Fruit fly (Drosophila melanogaster) whole organism, embryonic: ENCODE data around the gene CG46301.

Experiments used
- CG11696 ChIP-seq: fragments of 200-800 bp; sonication (Bioruptor generic); IDR thresholded peaks from 2 replicates; pipeline ENCODE4 v1.3.6; 2022; ENCODE audit warnings: missing biosample characterization, missing genetic modification characterization
- CG11723 ChIP-seq: fragments of 200-800 bp; sonication (Bioruptor generic); optimal IDR thresholded peaks from 2 replicates; lab custom pipeline; 2017; ENCODE audit warnings: missing biosample characterization, mild to moderate bottlenecking, missing genetic modification characterization
- CG15269 ChIP-seq: fragments of 200-800 bp; sonication (Bioruptor generic); optimal IDR thresholded peaks from 2 replicates; lab custom pipeline; 2018; ENCODE audit warnings: missing biosample characterization, mild to moderate bottlenecking, missing genetic modification characterization, moderate library complexity
- CG16779 ChIP-seq: fragments of 200-800 bp; sonication (Bioruptor generic); IDR thresholded peaks from 2 replicates; pipeline ENCODE4 v1.3.6; 2022; ENCODE audit warnings: missing biosample characterization, missing genetic modification characterization
- CG17359 ChIP-seq: fragments of 200-800 bp; sonication (Bioruptor generic); optimal IDR thresholded peaks from 3 replicates; lab custom pipeline; 2018; ENCODE audit warnings: missing biosample characterization, mild to moderate bottlenecking, missing genetic modification characterization, moderate library complexity
- CG17912 ChIP-seq: fragments of 200-800 bp; sonication (Bioruptor generic); optimal IDR thresholded peaks from 2 replicates; lab custom pipeline; 2018; ENCODE audit warnings: missing biosample characterization, mild to moderate bottlenecking, missing genetic modification characterization
- CG18599 ChIP-seq: fragments of 200-800 bp; sonication (Bioruptor generic); optimal IDR thresholded peaks from 3 replicates; lab custom pipeline; 2017; ENCODE audit warnings: missing biosample characterization, missing genetic modification characterization, mild to moderate bottlenecking, moderate library complexity, missing genetic modification reagents
- CG2875 ChIP-seq: fragments of 200-800 bp; sonication (Bioruptor generic); optimal IDR thresholded peaks from 2 replicates; lab custom pipeline; 2017; ENCODE audit warnings: missing biosample characterization, mild to moderate bottlenecking, missing genetic modification characterization, missing genetic modification reagents
- CG30020 ChIP-seq: fragments of 200-800 bp; optimal IDR thresholded peaks from 2 replicates; lab custom pipeline; 2019; ENCODE audit warnings: missing biosample characterization, mild to moderate bottlenecking, missing genetic modification characterization, moderate library complexity
- CG34224 ChIP-seq: fragments of 200-800 bp; sonication (Bioruptor generic); IDR thresholded peaks from 3 replicates; pipeline ENCODE4 v1.3.6; 2022; ENCODE audit warnings: missing biosample characterization, missing genetic modification characterization; ENCODE audit not compliant: partially characterized antibody
- CG5245 ChIP-seq: fragments of 200-800 bp; sonication (Bioruptor generic); optimal IDR thresholded peaks from 3 replicates; lab custom pipeline; 2016; ENCODE audit warnings: missing biosample characterization, missing genetic modification characterization
- CG6175 ChIP-seq: fragments of 200-800 bp; sonication (Bioruptor generic); IDR thresholded peaks from 3 replicates; pipeline ENCODE4 v1.3.6; 2022; ENCODE audit warnings: missing biosample characterization, missing genetic modification characterization
- CG7271 ChIP-seq: fragments of 200-800 bp; sonication (Bioruptor generic); optimal IDR thresholded peaks from 2 replicates; lab custom pipeline; 2018; ENCODE audit warnings: missing biosample characterization, mild to moderate bottlenecking, missing genetic modification characterization, moderate library complexity
- CG7357 ChIP-seq: fragments of 200-800 bp; sonication (Bioruptor generic); IDR thresholded peaks from 3 replicates; pipeline ENCODE4 v1.3.6; 2022; ENCODE audit warnings: missing biosample characterization, missing genetic modification characterization
- Dip2 ChIP-seq: fragments of 200-800 bp; sonication (Bioruptor generic); IDR thresholded peaks from 2 replicates; pipeline ENCODE4 v1.3.6; 2022; ENCODE audit warnings: missing biosample characterization, missing genetic modification characterization
- Doc3 ChIP-seq: fragments of 200-800 bp; sonication (Bioruptor generic); IDR thresholded peaks from 3 replicates; pipeline ENCODE4 v1.3.6; 2022; ENCODE audit warnings: missing biosample characterization, missing genetic modification characterization; ENCODE audit not compliant: partially characterized antibody
- Ets97D ChIP-seq: fragments of 200-800 bp; sonication (Bioruptor generic); optimal IDR thresholded peaks from 3 replicates; lab custom pipeline; 2016; ENCODE audit warnings: missing biosample characterization, missing genetic modification characterization
- Fer2 ChIP-seq: fragments of 200-800 bp; sonication (Bioruptor generic); optimal IDR thresholded peaks from 2 replicates; lab custom pipeline; 2018; ENCODE audit warnings: missing biosample characterization, mild to moderate bottlenecking, missing genetic modification characterization, moderate library complexity
- Hey ChIP-seq: fragments of 200-800 bp; sonication (Bioruptor generic); optimal IDR thresholded peaks from 3 replicates; lab custom pipeline; 2018; ENCODE audit warnings: missing biosample characterization, mild to moderate bottlenecking, missing genetic modification characterization
- HmgD ChIP-seq: fragments of 200-800 bp; sonication (Bioruptor generic); optimal IDR thresholded peaks from 3 replicates; lab custom pipeline; 2016; ENCODE audit warnings: missing biosample characterization, missing genetic modification characterization
- Mad ChIP-seq: fragments of 200-800 bp; sonication (Bioruptor generic); optimal IDR thresholded peaks from 2 replicates; lab custom pipeline; 2016; ENCODE audit warnings: missing biosample characterization, missing genetic modification characterization
- Nf-YC ChIP-seq: fragments of 200-800 bp; optimal IDR thresholded peaks from 3 replicates; lab custom pipeline; 2019; ENCODE audit warnings: missing biosample characterization, mild to moderate bottlenecking, missing genetic modification characterization, moderate library complexity
- Poxn ChIP-seq: fragments of 200-800 bp; sonication (Bioruptor generic); IDR thresholded peaks from 2 replicates; pipeline ENCODE4 v1.3.6; 2022; ENCODE audit warnings: missing biosample characterization, missing genetic modification characterization
- Scr ChIP-seq: fragments of 200-800 bp; sonication (Bioruptor generic); IDR thresholded peaks from 2 replicates; pipeline ENCODE4 v1.3.6; 2022; ENCODE audit warnings: missing biosample characterization, missing genetic modification characterization; ENCODE audit not compliant: partially characterized antibody
- Six4 ChIP-seq: fragments of 200-800 bp; sonication (Bioruptor generic); optimal IDR thresholded peaks from 2 replicates; lab custom pipeline; 2016; ENCODE audit warnings: missing biosample characterization, missing genetic modification characterization
- ac ChIP-seq: fragments of 200-800 bp; sonication (Bioruptor generic); optimal IDR thresholded peaks from 3 replicates; lab custom pipeline; 2017; ENCODE audit warnings: missing biosample characterization, mild to moderate bottlenecking, missing genetic modification characterization
- al ChIP-seq: fragments of 200-800 bp; sonication (Bioruptor generic); IDR thresholded peaks from 2 replicates; pipeline ENCODE4 v1.3.6; 2022; ENCODE audit warnings: missing biosample characterization, missing genetic modification characterization
- bbx ChIP-seq: fragments of 200-800 bp; sonication (Bioruptor generic); IDR thresholded peaks from 2 replicates; pipeline ENCODE4 v1.3.6; 2022; ENCODE audit warnings: missing biosample characterization, missing genetic modification characterization; ENCODE audit not compliant: partially characterized antibody
- bowl ChIP-seq: fragments of 200-800 bp; sonication (Bioruptor generic); IDR thresholded peaks from 2 replicates; pipeline ENCODE4 v1.3.6; 2022; ENCODE audit warnings: missing biosample characterization, missing genetic modification characterization
- crol ChIP-seq: fragments of 200-800 bp; sonication (Bioruptor generic); IDR thresholded peaks from 2 replicates; pipeline ENCODE4 v1.3.6; 2022; ENCODE audit warnings: missing biosample characterization, missing genetic modification characterization
- cwo ChIP-seq: fragments of 200-800 bp; sonication (Bioruptor generic); optimal IDR thresholded peaks from 3 replicates; lab custom pipeline; 2017; ENCODE audit warnings: missing biosample characterization, missing genetic modification characterization, mild to moderate bottlenecking, moderate library complexity, missing genetic modification reagents
- emc ChIP-seq: fragments of 200-800 bp; sonication (Bioruptor generic); optimal IDR thresholded peaks from 2 replicates; lab custom pipeline; 2016; ENCODE audit warnings: missing biosample characterization, missing genetic modification characterization
- eve ChIP-seq, 2 experiments: fragments of >200 bp; optimal IDR thresholded peaks; 2 replicates each; lab custom pipeline; 2017; ENCODE audit warnings: missing biosample characterization in 2 of 2, missing genetic modification characterization in 2 of 2
- fd102C ChIP-seq: fragments of 200-800 bp; sonication (Bioruptor generic); optimal IDR thresholded peaks from 2 replicates; lab custom pipeline; 2018; ENCODE audit warnings: missing biosample characterization, mild to moderate bottlenecking, missing genetic modification characterization, moderate library complexity
- fd64A ChIP-seq: fragments of 200-800 bp; sonication (Bioruptor generic); optimal IDR thresholded peaks from 3 replicates; lab custom pipeline; 2018; ENCODE audit warnings: missing biosample characterization, mild to moderate bottlenecking, missing genetic modification characterization
- gce ChIP-seq: fragments of 200-800 bp; sonication (Bioruptor generic); IDR thresholded peaks from 3 replicates; pipeline ENCODE4 v1.3.6; 2022; ENCODE audit warnings: missing biosample characterization, missing genetic modification characterization
- kay ChIP-seq: fragments of 200-800 bp; sonication (Bioruptor generic); optimal IDR thresholded peaks from 2 replicates; lab custom pipeline; 2016; ENCODE audit warnings: missing biosample characterization, missing genetic modification characterization
- kni ChIP-seq: fragments of 200-800 bp; sonication (Bioruptor generic); optimal IDR thresholded peaks from 3 replicates; lab custom pipeline; 2017; ENCODE audit warnings: mild to moderate bottlenecking, missing biosample characterization, missing genetic modification reagents, missing genetic modification characterization
- knrl ChIP-seq: fragments of 200-800 bp; sonication (Bioruptor generic); IDR thresholded peaks from 3 replicates; pipeline ENCODE4 v1.3.6; 2022; ENCODE audit warnings: missing biosample characterization, missing genetic modification characterization; ENCODE audit not compliant: partially characterized antibody
- odd ChIP-seq: fragments of 200-800 bp; sonication (Bioruptor generic); optimal IDR thresholded peaks from 2 replicates; lab custom pipeline; 2017; ENCODE audit warnings: missing biosample characterization, mild to moderate bottlenecking, missing genetic modification characterization
- row ChIP-seq: fragments of 200-800 bp; sonication (Bioruptor generic); IDR thresholded peaks from 3 replicates; pipeline ENCODE4 v1.3.6; 2022; ENCODE audit warnings: missing biosample characterization, missing genetic modification characterization
- stc ChIP-seq: fragments of 200-800 bp; sonication (Bioruptor generic); IDR thresholded peaks from 2 replicates; pipeline ENCODE4 v1.3.6; 2022; ENCODE audit warnings: missing biosample characterization, missing genetic modification characterization
- tio ChIP-seq: fragments of 200-800 bp; sonication (Bioruptor generic); optimal IDR thresholded peaks from 2 replicates; lab custom pipeline; 2017; ENCODE audit warnings: missing biosample characterization, missing genetic modification characterization, inconsistent platforms
- tll ChIP-seq, 2 experiments: fragments of 200-800 bp in 1 of 2; fragments of >200 bp in 1 of 2; sonication (Bioruptor generic) in 1 of 2; optimal IDR thresholded peaks; 2 replicates each; lab custom pipeline; 2017 to 2019; ENCODE audit warnings: missing biosample characterization in 2 of 2, missing genetic modification characterization in 2 of 2, mild to moderate bottlenecking in 1 of 2, moderate library complexity in 1 of 2
- trem ChIP-seq: fragments of 200-800 bp; optimal IDR thresholded peaks from 3 replicates; lab custom pipeline; 2019; ENCODE audit warnings: missing biosample characterization, mild to moderate bottlenecking, missing genetic modification characterization, moderate library complexity
- vfl ChIP-seq: fragments of 200-800 bp; sonication (Bioruptor generic); optimal IDR thresholded peaks from 2 replicates; lab custom pipeline; 2016; ENCODE audit warnings: missing biosample characterization, missing genetic modification characterization
- vvl ChIP-seq: fragments of 200-800 bp; sonication (Bioruptor generic); IDR thresholded peaks from 2 replicates; pipeline ENCODE4 v1.3.6; 2022; ENCODE audit warnings: missing biosample characterization, missing genetic modification characterization
- wor ChIP-seq: fragments of 200-800 bp; sonication (Bioruptor generic); IDR thresholded peaks from 2 replicates; pipeline ENCODE4 v1.3.6; 2022; ENCODE audit warnings: missing biosample characterization, missing genetic modification characterization
- zen ChIP-seq: fragments of 200-800 bp; sonication (Bioruptor generic); optimal IDR thresholded peaks from 3 replicates; lab custom pipeline; 2018; ENCODE audit warnings: missing biosample characterization, mild to moderate bottlenecking, missing genetic modification characterization, moderate library complexity
- zen2 ChIP-seq: fragments of 200-800 bp; sonication (Bioruptor generic); IDR thresholded peaks from 3 replicates; pipeline ENCODE4 v1.3.6; 2022; ENCODE audit warnings: missing biosample characterization, missing genetic modification characterization; ENCODE audit not compliant: partially characterized antibody
- zfh1 ChIP-seq: fragments of 200-800 bp; sonication (Bioruptor generic); IDR thresholded peaks from 3 replicates; pipeline ENCODE4 v1.3.6; 2022; ENCODE audit warnings: missing biosample characterization, missing genetic modification characterization

Gene CG46301

dm6 chr2L:14094606-14095005 lies 9.3 kb upstream of the CG46301 start (continued):
- TF ChIP-seq CG11696 (GFP tag; lab: Robert Waterston, UW) = no peak
- TF ChIP-seq stc (GFP tag; lab: Robert Waterston, UW) = no peak
- no peak for TF ChIP-seq CG34224 (GFP tag; lab: Robert Waterston, UW)
- no peak for TF ChIP-seq kni
- TF ChIP-seq CG15269 (tag; lab: Kevin White, UChicago) = no peak
- TF ChIP-seq CG5245 (GFP tag; lab: Kevin White, UChicago) = peak; percentile 27
- TF ChIP-seq Doc3 (GFP tag; lab: Robert Waterston, UW) = no peak
- peak; percentile 48 for TF ChIP-seq al
- no peak for TF ChIP-seq cwo (GFP tag; lab: Kevin White, UChicago)
- no peak for TF ChIP-seq eve (GFP tag; optimal IDR thresholded peaks at IDR 0.05; lab: Kevin White, UChicago)
- TF ChIP-seq vfl (GFP tag; lab: Kevin White, UChicago) = no peak
- peak; percentile 64 for TF ChIP-seq knrl (GFP tag; lab: Robert Waterston, UW)
- TF ChIP-seq zen2 (GFP tag; lab: Robert Waterston, UW) = no peak
- no peak for TF ChIP-seq fd64A (GFP tag; lab: Kevin White, UChicago)
- TF ChIP-seq CG7271 = no peak
- TF ChIP-seq HmgD (GFP tag; lab: Kevin White, UChicago) = peak; percentile 40
- peak; percentile 66; the same call in 1 of the 3 replicates for TF ChIP-seq zfh1 (GFP tag; lab: Robert Waterston, UW)
- TF ChIP-seq CG11723 (GFP tag; lab: Kevin White, UChicago) = no peak
- no peak for TF ChIP-seq vvl
- no peak for TF ChIP-seq Hey (tag; lab: Kevin White, UChicago)
- TF ChIP-seq CG7357 (GFP tag; lab: Robert Waterston, UW) = no peak
- no peak for TF ChIP-seq CG2875 (GFP tag; lab: Kevin White, UChicago)
- TF ChIP-seq Ets97D (GFP tag; lab: Kevin White, UChicago) = peak; percentile 58
- no peak for TF ChIP-seq CG17359 (tag; lab: Kevin White, UChicago)
- no peak for TF ChIP-seq Six4
- no peak for TF ChIP-seq gce (GFP tag; lab: Robert Waterston, UW)
- no peak for TF ChIP-seq zen (tag; lab: Kevin White, UChicago)
- no peak for TF ChIP-seq Poxn
- no peak for TF ChIP-seq Fer2 (tag; lab: Kevin White, UChicago)
- TF ChIP-seq trem (tag; lab: Kevin White, UChicago) = no peak
- TF ChIP-seq CG16779 (GFP tag; lab: Robert Waterston, UW) = peak; percentile 44; the same call in 1 of the 2 replicates
- no peak for TF ChIP-seq CG30020 (tag; lab: Kevin White, UChicago)
- no peak for TF ChIP-seq CG18599
- no peak for TF ChIP-seq Scr
- peak; percentile 50; the same call in 1 of the 2 replicates for TF ChIP-seq bbx (GFP tag; lab: Robert Waterston, UW)
- TF ChIP-seq bowl = no peak
- TF ChIP-seq Nf-YC (tag; lab: Kevin White, UChicago) = no peak
- no peak for TF ChIP-seq kay (GFP tag; lab: Kevin White, UChicago)
- TF ChIP-seq ac = no peak
- TF ChIP-seq fd102C (GFP tag; lab: Kevin White, UChicago) = no peak
- TF ChIP-seq odd (GFP tag; lab: Kevin White, UChicago) = no peak
- TF ChIP-seq Dip2 (GFP tag; lab: Robert Waterston, UW) = no peak
- peak; percentile 12 for TF ChIP-seq CG17912 (GFP tag; lab: Kevin White, UChicago)
- no peak for TF ChIP-seq row
- no peak for TF ChIP-seq emc (GFP tag; lab: Kevin White, UChicago)
- no peak for TF ChIP-seq Mad (GFP tag; lab: Kevin White, UChicago)
- no peak for TF ChIP-seq tll (GFP tag; optimal IDR thresholded peaks at IDR 0.05; lab: Kevin White, UChicago)
- TF ChIP-seq wor (GFP tag; lab: Robert Waterston, UW) = no peak
- TF ChIP-seq CG6175 (GFP tag; lab: Robert Waterston, UW) = no peak
- no peak for TF ChIP-seq tio (GFP tag; lab: Kevin White, UChicago)
- TF ChIP-seq crol (GFP tag; lab: Robert Waterston, UW) = peak; percentile 31; the same call in 1 of the 2 replicates
